Worm (Caenorhabditis elegans) whole organism, early embryonic: ENCODE results near the gene clec-171.

Experiments used
- B0310.2 ChIP-seq: sonication (generic microtip); optimal IDR thresholded peaks from 2 replicates; lab custom pipeline; 2016; ENCODE audit warnings: mild to moderate bottlenecking, missing genetic modification characterization, missing compliant biosample characterization
- F13C5.2 ChIP-seq: sonication (generic microtip); optimal IDR thresholded peaks from 2 replicates; lab custom pipeline; 2017; ENCODE audit warnings: mild to moderate bottlenecking, missing genetic modification characterization, inconsistent platforms, missing compliant biosample characterization
- aly-1 ChIP-seq: sonication (generic microtip); optimal IDR thresholded peaks from 2 replicates; lab custom pipeline; 2016; ENCODE audit warnings: missing genetic modification characterization, missing compliant biosample characterization
- ama-1 ChIP-seq: fragments of 150-350 bp; optimal IDR thresholded peaks from 2 replicates; lab custom pipeline; 2014
- ceh-13 ChIP-seq: fragments of 200-800 bp; sonication (Bioruptor generic); optimal IDR thresholded peaks from 2 replicates; lab custom pipeline; 2018; ENCODE audit warnings: mild to moderate bottlenecking, missing genetic modification characterization, missing compliant biosample characterization
- ceh-36 ChIP-seq: sonication (generic microtip); optimal IDR thresholded peaks from 2 replicates; lab custom pipeline; 2016; ENCODE audit warnings: missing genetic modification characterization, inconsistent platforms, missing compliant biosample characterization
- ets-7 ChIP-seq: sonication (generic microtip); optimal IDR thresholded peaks from 2 replicates; lab custom pipeline; 2016; ENCODE audit warnings: missing genotype, missing genetic modification characterization, missing compliant biosample characterization
- flt-1 ChIP-seq: fragments of 200-800 bp; sonication (Bioruptor generic); IDR thresholded peaks from 2 replicates; pipeline ENCODE4 v1.3.6; 2022; ENCODE audit warnings: missing genetic modification characterization, missing compliant biosample characterization
- hmbx-1 ChIP-seq: sonication (generic microtip); optimal IDR thresholded peaks from 2 replicates; lab custom pipeline; 2016; ENCODE audit warnings: mild to moderate bottlenecking, missing genetic modification characterization, missing compliant biosample characterization
- hmg-4 ChIP-seq: fragments of 200-800 bp; sonication (Bioruptor generic); optimal IDR thresholded peaks from 2 replicates; lab custom pipeline; 2018; ENCODE audit warnings: mild to moderate bottlenecking, missing genetic modification characterization, missing compliant biosample characterization
- hnd-1 ChIP-seq: sonication (generic microtip); optimal IDR thresholded peaks from 2 replicates; lab custom pipeline; 2016; ENCODE audit warnings: missing genetic modification characterization, missing compliant biosample characterization
- pes-1 ChIP-seq: fragments of 200-800 bp; sonication (Bioruptor generic); IDR thresholded peaks from 2 replicates; pipeline ENCODE4 v1.3.6; 2022; ENCODE audit warnings: missing genetic modification reagents, missing genetic modification characterization, missing compliant biosample characterization
- scrt-1 ChIP-seq: fragments of 200-800 bp; sonication (Bioruptor generic); IDR thresholded peaks from 2 replicates; pipeline ENCODE4 v1.3.6; 2022; ENCODE audit warnings: missing genetic modification characterization, missing compliant biosample characterization
- sea-1 ChIP-seq: fragments of 200-800 bp; sonication (Bioruptor generic); conservative IDR thresholded peaks from 2 replicates; pipeline ENCODE4 v1.3.6; 2022; ENCODE audit warnings: missing genetic modification characterization, missing compliant biosample characterization
- tbx-11 ChIP-seq: fragments of 200-800 bp; sonication (Bioruptor generic); IDR thresholded peaks from 2 replicates; pipeline ENCODE4 v1.3.6; 2022; ENCODE audit warnings: missing genetic modification characterization, missing compliant biosample characterization
- tbx-37 ChIP-seq: fragments of 200-800 bp; sonication (Bioruptor generic); conservative IDR thresholded peaks from 2 replicates; pipeline ENCODE4 v1.3.6; 2022; ENCODE audit warnings: missing genetic modification reagents, missing genetic modification characterization, missing compliant biosample characterization
- tra-4 ChIP-seq: sonication (generic microtip); optimal IDR thresholded peaks from 2 replicates; lab custom pipeline; 2017; ENCODE audit warnings: missing genetic modification characterization, missing compliant biosample characterization

The clec-171 gene

DNA sequence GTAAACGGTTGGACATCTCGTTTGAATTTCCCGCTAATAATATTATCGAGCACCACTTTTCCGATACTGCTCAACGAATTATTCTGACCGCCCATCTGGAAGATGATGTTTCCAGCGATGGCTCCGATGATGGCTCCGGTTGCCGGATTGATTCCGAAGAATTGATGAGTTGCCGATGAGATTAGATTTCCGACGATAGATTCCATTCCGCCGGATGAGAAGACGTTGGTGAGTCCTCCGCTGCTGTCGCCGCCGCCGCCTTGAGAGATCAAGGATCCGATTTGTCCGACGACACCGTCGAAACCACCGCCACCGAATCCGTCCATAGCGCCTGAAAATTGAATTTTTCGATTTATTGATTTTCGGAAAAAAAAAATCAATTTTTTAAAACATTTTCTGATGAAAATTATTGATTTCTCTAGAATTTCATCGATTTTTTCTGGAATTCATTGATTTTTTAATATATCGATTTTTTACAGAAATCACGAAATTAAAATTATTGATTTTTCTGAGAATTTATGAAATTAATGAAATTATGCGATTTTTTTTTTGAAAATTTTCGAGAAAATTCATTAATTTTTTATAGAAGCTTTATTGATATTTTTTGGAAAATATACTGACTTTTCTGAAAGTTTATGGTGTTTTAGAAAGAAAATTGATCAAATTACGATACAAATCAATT lies 17.0 kb upstream of the clec-171 start:
- TF ChIP-seq ceh-36 (tag; lab: Kevin White, UChicago) (no peak), flt-1 (GFP tag; lab: Robert Waterston, UW) (no peak), hnd-1 (tag; lab: Kevin White, UChicago) (no peak), pes-1 (GFP tag; lab: Robert Waterston, UW) (no peak), tbx-37 (GFP tag; lab: Robert Waterston, UW) (no peak), hmbx-1 (tag; lab: Kevin White, UChicago) (no peak), sea-1 (GFP tag; lab: Robert Waterston, UW) (no peak)

DNA sequence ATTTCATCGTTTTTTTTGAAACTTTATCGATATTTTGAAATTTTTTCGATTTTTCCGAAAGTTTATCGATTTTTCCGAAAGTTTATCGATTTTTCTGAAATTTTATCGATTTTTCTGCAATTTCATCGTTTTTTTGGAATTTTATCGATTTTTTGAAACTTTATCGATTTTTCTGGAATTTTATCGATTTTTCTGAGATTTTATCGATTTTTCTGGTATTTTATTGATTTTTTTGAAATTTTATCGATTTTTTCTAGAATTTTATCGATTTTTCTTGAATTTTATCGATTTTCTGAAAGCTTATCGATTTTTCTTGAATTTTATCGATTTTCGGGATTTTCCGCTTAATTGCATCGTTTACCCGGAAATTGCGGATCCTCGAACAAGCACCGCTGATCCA lies 16.3 kb upstream of the clec-171 start:
- TF ChIP-seq sea-1 (GFP tag; lab: Robert Waterston, UW), result no peak
- no peak for TF ChIP-seq ceh-13 (GFP tag; lab: Kevin White, UChicago)
- no peak for TF ChIP-seq F13C5.2 (tag; lab: Kevin White, UChicago)
- TF ChIP-seq scrt-1 (GFP tag; lab: Robert Waterston, UW), result no peak
- TF ChIP-seq ceh-36 (tag; lab: Kevin White, UChicago), result no peak
- no peak for TF ChIP-seq tbx-37 (GFP tag; lab: Robert Waterston, UW)
- TF ChIP-seq hnd-1 (tag; lab: Kevin White, UChicago), result no peak
- TF ChIP-seq hmbx-1 (tag; lab: Kevin White, UChicago), result no peak
- TF ChIP-seq flt-1 (GFP tag; lab: Robert Waterston, UW), result no peak
- TF ChIP-seq B0310.2 (tag; lab: Kevin White, UChicago), result no peak
- no peak for TF ChIP-seq aly-1
- TF ChIP-seq hmg-4 (GFP tag; lab: Kevin White, UChicago), result no peak
- no peak for TF ChIP-seq ets-7 (tag; lab: Kevin White, UChicago)
- TF ChIP-seq pes-1 (GFP tag; lab: Robert Waterston, UW), result no peak

DNA sequence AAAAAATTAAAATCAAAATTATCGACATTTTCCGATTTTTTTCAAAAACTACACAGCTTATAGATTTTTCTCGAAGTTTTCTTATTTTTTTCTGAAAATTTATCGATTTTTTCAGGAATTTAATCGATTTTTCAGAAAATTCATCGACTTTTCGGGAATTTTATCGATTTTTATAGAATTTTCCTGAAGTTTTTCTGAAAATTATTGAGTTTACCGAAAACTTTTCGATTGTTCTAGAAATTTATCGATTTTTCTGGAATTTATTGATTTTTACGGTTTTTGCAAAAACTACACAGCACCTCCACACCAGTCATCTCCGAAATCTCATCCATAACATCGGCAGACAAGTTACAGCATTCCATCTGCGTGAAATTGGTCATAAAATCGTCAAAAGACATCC lies 10.4 kb upstream of the clec-171 start:
- no peak for TF ChIP-seq sea-1 (GFP tag; lab: Robert Waterston, UW)
- TF ChIP-seq hnd-1 (tag; lab: Kevin White, UChicago), result no peak
- no peak for TF ChIP-seq pes-1 (GFP tag; lab: Robert Waterston, UW)
- TF ChIP-seq ets-7 (tag; lab: Kevin White, UChicago), result no peak
- no peak for TF ChIP-seq ceh-36 (tag; lab: Kevin White, UChicago)
- no peak for TF ChIP-seq B0310.2 (tag; lab: Kevin White, UChicago)

DNA sequence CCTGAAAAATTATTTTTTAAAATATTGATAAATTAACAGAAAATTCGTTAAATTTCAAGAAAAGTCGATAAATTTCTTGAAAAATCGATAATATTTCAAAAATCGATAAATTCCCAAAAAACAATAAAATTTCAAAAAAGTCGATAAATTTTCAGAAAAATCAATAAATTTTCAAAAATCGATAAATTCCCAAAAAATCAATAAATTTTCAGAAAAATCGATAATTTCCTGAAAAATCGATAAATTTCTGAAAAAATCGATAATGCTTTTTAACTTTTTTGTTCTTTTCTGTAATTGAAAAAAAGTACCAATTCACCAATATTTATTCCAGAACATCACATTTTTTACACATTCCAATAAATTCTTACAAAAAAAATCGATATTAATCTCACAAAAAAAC lies 8.0 kb upstream of the clec-171 start:
- TF ChIP-seq hnd-1 (tag; lab: Kevin White, UChicago) (no peak), ets-7 (tag; lab: Kevin White, UChicago) (no peak), F13C5.2 (tag; lab: Kevin White, UChicago) (no peak), aly-1 (no peak), scrt-1 (GFP tag; lab: Robert Waterston, UW) (no peak), sea-1 (GFP tag; lab: Robert Waterston, UW) (no peak), flt-1 (GFP tag; lab: Robert Waterston, UW) (no peak), tbx-11 (GFP tag; lab: Robert Waterston, UW) (no peak), hmg-4 (GFP tag; lab: Kevin White, UChicago) (no peak), pes-1 (GFP tag; lab: Robert Waterston, UW) (no peak), ama-1 (lab: Kevin White, UChicago) (no peak), hmbx-1 (tag; lab: Kevin White, UChicago) (no peak), tbx-37 (GFP tag; lab: Robert Waterston, UW) (no peak), ceh-13 (GFP tag; lab: Kevin White, UChicago) (no peak), tra-4 (tag; lab: Kevin White, UChicago) (no peak), ceh-36 (tag; lab: Kevin White, UChicago) (no peak), B0310.2 (tag; lab: Kevin White, UChicago) (no peak)

DNA sequence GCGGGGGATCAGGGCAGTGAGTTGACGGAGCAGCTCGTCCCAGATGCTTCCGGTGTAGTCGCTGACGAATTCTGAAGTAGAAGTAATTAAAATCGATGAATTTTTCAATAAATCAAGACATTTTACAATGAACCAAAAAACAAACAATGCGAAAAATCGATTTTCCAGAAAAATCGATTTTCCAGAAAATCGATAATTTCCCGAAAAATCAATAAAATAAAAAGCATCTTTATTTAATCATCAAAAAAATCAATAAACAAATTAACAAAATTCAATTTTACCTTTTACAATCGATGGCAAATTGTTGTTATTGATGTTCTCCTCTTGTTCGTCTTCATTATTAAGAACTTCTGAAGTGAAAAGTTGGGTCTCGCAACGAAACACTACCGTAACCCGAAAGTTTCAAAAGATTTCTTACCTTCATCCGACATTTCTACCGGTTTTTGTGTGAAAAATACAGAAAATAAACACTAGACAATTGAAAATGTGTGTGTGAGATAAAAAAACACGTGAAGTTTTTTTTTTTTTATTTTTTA lies 7.4 kb upstream of the clec-171 start, which contains the start of gene clp-6:
TSS of gene clp-6 (minus strand) at position 486 of the 536 bp plus-strand sequence.
- no peak for TF ChIP-seq tra-4 (tag; lab: Kevin White, UChicago)
- TF ChIP-seq scrt-1 (GFP tag; lab: Robert Waterston, UW), result no peak
- TF ChIP-seq flt-1 (GFP tag; lab: Robert Waterston, UW), result no peak
- TF ChIP-seq tbx-37 (GFP tag; lab: Robert Waterston, UW), result no peak
- TF ChIP-seq pes-1 (GFP tag; lab: Robert Waterston, UW), result no peak
- no peak for TF ChIP-seq tbx-11 (GFP tag; lab: Robert Waterston, UW)

DNA sequence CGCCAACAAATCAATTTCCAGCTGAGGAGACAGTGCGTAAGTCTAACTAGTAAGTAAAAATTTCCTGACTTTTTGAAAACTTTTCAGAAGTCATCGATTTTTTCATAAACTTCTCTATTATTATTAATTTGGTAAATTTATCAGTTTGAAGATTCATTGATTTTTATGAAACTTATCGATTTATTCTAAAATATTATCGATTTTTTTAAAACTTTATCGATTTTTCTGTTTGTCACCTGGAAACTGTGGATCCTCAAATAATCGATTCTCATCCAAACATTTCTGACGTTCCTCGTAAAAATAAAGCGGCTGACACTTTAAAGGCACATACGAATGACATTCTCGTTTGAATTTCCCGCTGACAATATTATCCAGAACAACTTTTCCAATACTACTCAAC lies 6.8 kb upstream of the clec-171 start:
- TF ChIP-seq scrt-1 (GFP tag; lab: Robert Waterston, UW), result no peak
- no peak for TF ChIP-seq aly-1
- TF ChIP-seq tbx-37 (GFP tag; lab: Robert Waterston, UW), result no peak
- no peak for TF ChIP-seq F13C5.2 (tag; lab: Kevin White, UChicago)
- TF ChIP-seq pes-1 (GFP tag; lab: Robert Waterston, UW), result no peak
- no peak for TF ChIP-seq tbx-11 (GFP tag; lab: Robert Waterston, UW)
- no peak for TF ChIP-seq ceh-13 (GFP tag; lab: Kevin White, UChicago)
- TF ChIP-seq hnd-1 (tag; lab: Kevin White, UChicago), result no peak
- no peak for TF ChIP-seq sea-1 (GFP tag; lab: Robert Waterston, UW)
- no peak for TF ChIP-seq hmg-4 (GFP tag; lab: Kevin White, UChicago)
- no peak for TF ChIP-seq ama-1 (lab: Kevin White, UChicago)
- TF ChIP-seq B0310.2 (tag; lab: Kevin White, UChicago), result no peak
- no peak for TF ChIP-seq ceh-36 (tag; lab: Kevin White, UChicago)
- TF ChIP-seq flt-1 (GFP tag; lab: Robert Waterston, UW), result no peak
- no peak for TF ChIP-seq ets-7 (tag; lab: Kevin White, UChicago)
